Fruit fly (Drosophila melanogaster) whole organism, embryonic: ENCODE data around the gene CG34281.
A peak's percentile ranks its signal among the peaks of the same experiment; 100 is the strongest.

ENCODE experiments used
- Atf-2 ChIP-seq: fragments of 200-800 bp; sonication (Bioruptor generic); optimal IDR thresholded peaks from 2 replicates; lab custom pipeline; 2016; ENCODE audit warnings: missing biosample characterization, missing genetic modification characterization
- BEAF-32 ChIP-seq: fragments of 200-800 bp; sonication (Bioruptor generic); optimal IDR thresholded peaks from 3 replicates; lab custom pipeline; 2017; ENCODE audit warnings: missing biosample characterization, missing genetic modification characterization, mild to moderate bottlenecking, moderate library complexity, missing genetic modification reagents
- CG11695 ChIP-seq: fragments of 200-800 bp; sonication (Bioruptor generic); IDR thresholded peaks from 3 replicates; pipeline ENCODE4 v1.3.6; 2022; ENCODE audit warnings: missing biosample characterization, missing genetic modification characterization
- CG12769 ChIP-seq: fragments of 200-800 bp; sonication (Bioruptor generic); optimal IDR thresholded peaks from 2 replicates; lab custom pipeline; 2019; ENCODE audit warnings: missing biosample characterization, mild to moderate bottlenecking, missing genetic modification characterization, moderate library complexity
- CG14965 ChIP-seq: fragments of 200-800 bp; sonication (Bioruptor generic); optimal IDR thresholded peaks from 2 replicates; lab custom pipeline; 2016; ENCODE audit warnings: missing biosample characterization, missing genetic modification characterization, borderline replicate concordance
- CG1603 ChIP-seq: fragments of 200-800 bp; sonication (Bioruptor generic); optimal IDR thresholded peaks from 2 replicates; lab custom pipeline; 2019; ENCODE audit warnings: missing biosample characterization, mild to moderate bottlenecking, missing genetic modification characterization, moderate library complexity
- CG16815 ChIP-seq: fragments of 200-800 bp; sonication (Bioruptor generic); optimal IDR thresholded peaks from 3 replicates; lab custom pipeline; 2017; ENCODE audit warnings: missing biosample characterization, mild to moderate bottlenecking, missing genetic modification characterization
- CG17568 ChIP-seq: fragments of 200-800 bp; sonication (Bioruptor generic); optimal IDR thresholded peaks from 2 replicates; lab custom pipeline; 2018; ENCODE audit warnings: missing biosample characterization, mild to moderate bottlenecking, missing genetic modification characterization, moderate library complexity
- CG18011 ChIP-seq: fragments of 200-800 bp; sonication (Bioruptor generic); optimal IDR thresholded peaks from 2 replicates; lab custom pipeline; 2017; ENCODE audit warnings: missing biosample characterization, missing genetic modification characterization, mild to moderate bottlenecking, moderate library complexity, missing genotype
- CG2129 ChIP-seq: fragments of 200-800 bp; sonication (Bioruptor generic); IDR thresholded peaks from 2 replicates; pipeline ENCODE4 v1.3.6; 2022; ENCODE audit warnings: missing biosample characterization, missing genetic modification characterization; ENCODE audit not compliant: partially characterized antibody
- CG31224 ChIP-seq: fragments of 200-800 bp; sonication (Bioruptor generic); IDR thresholded peaks from 2 replicates; pipeline ENCODE4 v1.3.6; 2022; ENCODE audit warnings: missing biosample characterization, missing genetic modification characterization
- CG3407 ChIP-seq: fragments of 200-800 bp; sonication (Bioruptor generic); optimal IDR thresholded peaks from 2 replicates; lab custom pipeline; 2018; ENCODE audit warnings: missing biosample characterization, mild to moderate bottlenecking, missing genetic modification characterization
- CG34422 ChIP-seq: fragments of 200-800 bp; sonication (Bioruptor generic); IDR thresholded peaks from 3 replicates; pipeline ENCODE4 v1.3.6; 2022; ENCODE audit warnings: missing biosample characterization, missing genetic modification characterization
- CG3847 ChIP-seq: fragments of 200-800 bp; sonication (Bioruptor generic); IDR thresholded peaks from 2 replicates; pipeline ENCODE4 v1.3.6; 2022; ENCODE audit warnings: missing biosample characterization, missing genetic modification characterization
- CG7839 ChIP-seq: fragments of 200-800 bp; sonication (Bioruptor generic); optimal IDR thresholded peaks from 3 replicates; lab custom pipeline; 2018; ENCODE audit warnings: missing biosample characterization, mild to moderate bottlenecking, missing genetic modification characterization, moderate library complexity
- CG7963 ChIP-seq: fragments of 200-800 bp; sonication (Bioruptor generic); IDR thresholded peaks from 3 replicates; pipeline ENCODE4 v1.3.6; 2022; ENCODE audit warnings: missing biosample characterization, missing genetic modification characterization; ENCODE audit not compliant: partially characterized antibody
- CG8089 ChIP-seq: fragments of 200-800 bp; sonication (Bioruptor generic); optimal IDR thresholded peaks from 3 replicates; lab custom pipeline; 2016; ENCODE audit warnings: missing biosample characterization, missing genetic modification characterization
- CG9215 ChIP-seq: fragments of 200-800 bp; sonication (Bioruptor generic); IDR thresholded peaks from 2 replicates; pipeline ENCODE4 v1.3.6; 2022; ENCODE audit warnings: missing biosample characterization, missing genetic modification characterization
- CG9797 ChIP-seq: fragments of 200-800 bp; sonication (Bioruptor generic); optimal IDR thresholded peaks from 3 replicates; lab custom pipeline; 2018; ENCODE audit warnings: missing biosample characterization, mild to moderate bottlenecking, missing genetic modification characterization
- CTCF ChIP-seq: fragments of 200-800 bp; sonication (Bioruptor generic); optimal IDR thresholded peaks from 2 replicates; lab custom pipeline; 2017; ENCODE audit warnings: missing biosample characterization, mild to moderate bottlenecking, missing genetic modification characterization, moderate library complexity
- CoRest ChIP-seq: fragments of 200-800 bp; sonication (Bioruptor generic); optimal IDR thresholded peaks from 3 replicates; lab custom pipeline; 2018; ENCODE audit warnings: missing biosample characterization, mild to moderate bottlenecking, missing genetic modification characterization, moderate library complexity
- Dbx ChIP-seq: fragments of 200-800 bp; sonication (Bioruptor generic); IDR thresholded peaks from 3 replicates; pipeline ENCODE4 v1.3.6; 2022; ENCODE audit warnings: missing biosample characterization, missing genetic modification characterization
- Dek ChIP-seq: fragments of 200-800 bp; sonication (Bioruptor generic); optimal IDR thresholded peaks from 3 replicates; lab custom pipeline; 2019; ENCODE audit warnings: missing biosample characterization, mild to moderate bottlenecking, missing genetic modification characterization, moderate library complexity
- Dref ChIP-seq: fragments of 200-800 bp; sonication (Bioruptor generic); IDR thresholded peaks from 2 replicates; pipeline ENCODE4 v1.3.6; 2022; ENCODE audit warnings: missing biosample characterization, missing genetic modification characterization
- HLH3B ChIP-seq: fragments of 200-800 bp; sonication (Bioruptor generic); IDR thresholded peaks from 2 replicates; pipeline ENCODE4 v1.3.6; 2022; ENCODE audit warnings: missing biosample characterization, missing genetic modification characterization
- HLHmδ ChIP-seq: fragments of 200-800 bp; sonication (Bioruptor generic); optimal IDR thresholded peaks from 2 replicates; lab custom pipeline; 2018; ENCODE audit warnings: missing biosample characterization, mild to moderate bottlenecking, missing genetic modification characterization, moderate library complexity
- Myb ChIP-seq: fragments of 200-800 bp; sonication (Bioruptor generic); optimal IDR thresholded peaks from 2 replicates; lab custom pipeline; 2016; ENCODE audit warnings: missing biosample characterization, missing genetic modification characterization
- Nf-YA ChIP-seq: fragments of 200-800 bp; sonication (Bioruptor generic); IDR thresholded peaks from 2 replicates; pipeline ENCODE4 v1.3.6; 2022; ENCODE audit warnings: missing biosample characterization, missing genetic modification characterization
- Rfx ChIP-seq: fragments of 200-800 bp; sonication (Bioruptor generic); IDR thresholded peaks from 2 replicates; pipeline ENCODE4 v1.3.6; 2022; ENCODE audit warnings: missing biosample characterization, missing genetic modification characterization
- Scr ChIP-seq: fragments of 200-800 bp; sonication (Bioruptor generic); IDR thresholded peaks from 2 replicates; pipeline ENCODE4 v1.3.6; 2022; ENCODE audit warnings: missing biosample characterization, missing genetic modification characterization; ENCODE audit not compliant: partially characterized antibody
- Tbp ChIP-seq: fragments of >200 bp; optimal IDR thresholded peaks from 2 replicates; lab custom pipeline; 2018; ENCODE audit warnings: missing biosample characterization, missing genetic modification characterization
- bbx ChIP-seq: fragments of 200-800 bp; sonication (Bioruptor generic); IDR thresholded peaks from 2 replicates; pipeline ENCODE4 v1.3.6; 2022; ENCODE audit warnings: missing biosample characterization, missing genetic modification characterization; ENCODE audit not compliant: partially characterized antibody
- chn ChIP-seq: fragments of 200-800 bp; sonication (Bioruptor generic); optimal IDR thresholded peaks from 2 replicates; lab custom pipeline; 2016; ENCODE audit warnings: missing biosample characterization, missing genetic modification characterization
- crp ChIP-seq, 2 experiments: fragments of 200-800 bp; sonication (Bioruptor generic); optimal IDR thresholded peaks; 2 replicates in 1 of 2; 3 replicates in 1 of 2; lab custom pipeline; 2017; ENCODE audit warnings: missing biosample characterization in 2 of 2, missing genetic modification characterization in 2 of 2, mild to moderate bottlenecking in 1 of 2, moderate library complexity in 1 of 2
- da ChIP-seq: fragments of 200-800 bp; sonication (Bioruptor generic); optimal IDR thresholded peaks from 2 replicates; lab custom pipeline; 2016; ENCODE audit warnings: missing biosample characterization, missing genetic modification characterization
- dm ChIP-seq: fragments of 200-800 bp; sonication (Bioruptor generic); optimal IDR thresholded peaks from 3 replicates; lab custom pipeline; 2016; ENCODE audit warnings: missing biosample characterization, missing genetic modification characterization
- fu2 ChIP-seq: fragments of 200-800 bp; sonication (Bioruptor generic); optimal IDR thresholded peaks from 2 replicates; lab custom pipeline; 2016; ENCODE audit warnings: missing biosample characterization, missing genetic modification characterization
- gfzf ChIP-seq: fragments of 200-800 bp; sonication (Bioruptor generic); optimal IDR thresholded peaks from 2 replicates; lab custom pipeline; 2016; ENCODE audit warnings: missing biosample characterization, mild to moderate bottlenecking, missing genetic modification characterization, moderate library complexity
- gro ChIP-seq: fragments of 200-800 bp; sonication (Bioruptor generic); optimal IDR thresholded peaks from 2 replicates; lab custom pipeline; 2016; ENCODE audit warnings: missing biosample characterization, missing genetic modification characterization
- gsb-n ChIP-seq: fragments of 200-800 bp; sonication (Bioruptor generic); optimal IDR thresholded peaks from 3 replicates; lab custom pipeline; 2018; ENCODE audit warnings: missing biosample characterization, mild to moderate bottlenecking, missing genetic modification characterization
- lov ChIP-seq, 2 experiments: fragments of 200-800 bp in 1 of 2; fragments of >200 bp in 1 of 2; sonication (Bioruptor generic) in 1 of 2; IDR thresholded peaks in 1 of 2; optimal IDR thresholded peaks in 1 of 2; 2 replicates in 1 of 2; 3 replicates in 1 of 2; pipeline versions ENCODE4 v1.3.6 to Lab custom; 2017 to 2022; ENCODE audit warnings: missing biosample characterization in 1 of 2, missing genetic modification characterization in 1 of 2
- mirr ChIP-seq: fragments of 200-800 bp; sonication (Bioruptor generic); optimal IDR thresholded peaks from 3 replicates; lab custom pipeline; 2018; ENCODE audit warnings: missing biosample characterization, mild to moderate bottlenecking, missing genetic modification characterization
- pfk ChIP-seq: fragments of 200-800 bp; sonication (Bioruptor generic); optimal IDR thresholded peaks from 2 replicates; lab custom pipeline; 2018; ENCODE audit warnings: missing biosample characterization, mild to moderate bottlenecking, missing genetic modification characterization, moderate library complexity
- pros ChIP-seq: fragments of 200-800 bp; sonication (Bioruptor generic); optimal IDR thresholded peaks from 3 replicates; lab custom pipeline; 2019; ENCODE audit warnings: missing biosample characterization, mild to moderate bottlenecking, missing genetic modification characterization, moderate library complexity
- repo ChIP-seq: fragments of 200-800 bp; sonication (Bioruptor generic); optimal IDR thresholded peaks from 2 replicates; lab custom pipeline; 2016; ENCODE audit warnings: missing biosample characterization, missing genetic modification characterization
- ro ChIP-seq: fragments of 200-800 bp; sonication (Bioruptor generic); IDR thresholded peaks from 2 replicates; pipeline ENCODE4 v1.3.6; 2022; ENCODE audit warnings: missing biosample characterization, missing genetic modification characterization
- sd ChIP-seq: fragments of 200-800 bp; sonication (Bioruptor generic); optimal IDR thresholded peaks from 3 replicates; lab custom pipeline; 2018; ENCODE audit warnings: missing biosample characterization, mild to moderate bottlenecking, missing genetic modification characterization, moderate library complexity
- so ChIP-seq: fragments of 200-800 bp; sonication (Bioruptor generic); IDR thresholded peaks from 3 replicates; pipeline ENCODE4 v1.3.6; 2022; ENCODE audit warnings: missing biosample characterization, missing genetic modification characterization
- twi ChIP-seq: fragments of 200-800 bp; optimal IDR thresholded peaks from 2 replicates; lab custom pipeline; 2019; ENCODE audit warnings: missing biosample characterization, mild to moderate bottlenecking, missing genetic modification characterization, moderate library complexity

The CG34281 gene

dm6 chr3R:17602974-17603373, 9.7 kb upstream of the CG34281 start (continued):
- TF ChIP-seq gro (GFP tag; lab: Kevin White, UChicago), result no peak
- TF ChIP-seq, all 482 proteins: peak for 4

- TF ChIP-seq CG17568 (GFP tag; lab: Kevin White, UChicago), result no peak
- TF ChIP-seq CG3407, result no peak
- no peak for TF ChIP-seq CG18011 (GFP tag; lab: Kevin White, UChicago)
- no peak for TF ChIP-seq CG14965 (GFP tag; lab: Kevin White, UChicago)
- TF ChIP-seq CG3847 (GFP tag; lab: Robert Waterston, UW), result no peak
- TF ChIP-seq CG7963 (GFP tag; lab: Robert Waterston, UW), result no peak
- TF ChIP-seq HLHmδ (GFP tag; lab: Kevin White, UChicago), result peak; percentile 76
- no peak for TF ChIP-seq CG7839 (tag; lab: Kevin White, UChicago)
- no peak for TF ChIP-seq Nf-YA (GFP tag; lab: Robert Waterston, UW)
- no peak for TF ChIP-seq CG34422
- no peak for TF ChIP-seq CG16815 (GFP tag; lab: Kevin White, UChicago)
- TF ChIP-seq so (GFP tag; lab: Robert Waterston, UW), result no peak
- no peak for TF ChIP-seq fu2 (GFP tag; lab: Kevin White, UChicago)
- no peak for TF ChIP-seq gsb-n (tag; lab: Kevin White, UChicago)
- TF ChIP-seq CTCF (GFP tag; lab: Kevin White, UChicago), result peak; percentile 74
- TF ChIP-seq CG8089 (GFP tag; lab: Kevin White, UChicago), result no peak
- TF ChIP-seq gfzf (GFP tag; lab: Kevin White, UChicago), result no peak
- peak; percentile 18 for TF ChIP-seq CG1603
- no peak for TF ChIP-seq repo
- peak; percentile 94 for TF ChIP-seq twi (tag; lab: Kevin White, UChicago)
- TF ChIP-seq Rfx (GFP tag; lab: Robert Waterston, UW), result 0 out of 2 replicates have a peak, but pooled peaks have one; percentile 12
- no peak for TF ChIP-seq crp (GFP tag; optimal IDR thresholded peaks at IDR 0.05; lab: Kevin White, UChicago)
- no peak for TF ChIP-seq Myb (GFP tag; lab: Kevin White, UChicago)
- no peak for TF ChIP-seq Atf-2 (GFP tag; lab: Kevin White, UChicago)
- no peak for TF ChIP-seq CG9215 (GFP tag; lab: Robert Waterston, UW)
- TF ChIP-seq lov (optimal IDR thresholded peaks at IDR 0.05; lab: Kevin White, UChicago), result no peak
- peak; percentile 91; the same call in 2 of the 3 replicates for TF ChIP-seq lov (GFP tag; IDR thresholded peaks at IDR 0.05; lab: Robert Waterston, UW)
- no peak for TF ChIP-seq HLH3B (GFP tag; lab: Robert Waterston, UW)
- no peak for TF ChIP-seq ro (GFP tag; lab: Robert Waterston, UW)
- peak; percentile 100 for TF ChIP-seq pros
- TF ChIP-seq Dek (tag; lab: Kevin White, UChicago), result peak; percentile 23
- no peak for TF ChIP-seq Dbx (GFP tag; lab: Robert Waterston, UW)
- no peak for TF ChIP-seq Dref (GFP tag; lab: Robert Waterston, UW)
- TF ChIP-seq CG11695 (GFP tag; lab: Robert Waterston, UW), result no peak
- peak; percentile 7 for TF ChIP-seq pfk (GFP tag; lab: Kevin White, UChicago)
- TF ChIP-seq da (GFP tag; lab: Kevin White, UChicago), result no peak
- TF ChIP-seq mirr (GFP tag; lab: Kevin White, UChicago), result peak; percentile 85
- peak; percentile 40 for TF ChIP-seq Scr (GFP tag; lab: Robert Waterston, UW)
- TF ChIP-seq sd (tag; lab: Kevin White, UChicago), result peak; percentile 89
- TF ChIP-seq dm, result no peak
- no peak for TF ChIP-seq CG9797
- no peak for TF ChIP-seq CoRest (tag; lab: Kevin White, UChicago)
- TF ChIP-seq CG12769 (tag; lab: Kevin White, UChicago), result no peak
- TF ChIP-seq bbx (GFP tag; lab: Robert Waterston, UW), result 0 out of 2 replicates have a peak, but pooled peaks have one; percentile 35
- TF ChIP-seq chn (GFP tag; lab: Kevin White, UChicago), result peak; percentile 18
- no peak for TF ChIP-seq Tbp (GFP tag; lab: Kevin White, UChicago)
- peak; percentile 98 for TF ChIP-seq CG31224
- TF ChIP-seq CG2129 (GFP tag; lab: Robert Waterston, UW), result no peak
- no peak for TF ChIP-seq BEAF-32 (GFP tag; lab: Kevin White, UChicago)
Measured at dm6 chr3R:17603717-17604116, 9.0 kb upstream of the CG34281 start.
